Fruit fly (Drosophila melanogaster): ENCODE measurements around the gene CG44837.

- TF ChIP-seq Sin3A (optimal IDR thresholded peaks at IDR 0.05) (no peak), insv (optimal IDR thresholded peaks at IDR 0.05) (no peak)
Observed at dm6 chr3L:11937270-11937669, 1.4 kb downstream of the CG44837 start.

All from Kc167 (cell line).